Worm (Caenorhabditis elegans) whole organism, L1 larva: ENCODE results near the gene srz-67.

Experiments
- aly-2 ChIP-seq: fragments of 150-350 bp; optimal IDR thresholded peaks from 2 replicates; lab custom pipeline; 2014; ENCODE audit warnings: missing biosample characterization, missing genetic modification characterization
- ama-1 ChIP-seq: fragments of 150-350 bp; optimal IDR thresholded peaks from 2 replicates; lab custom pipeline; 2014
- ceh-63 ChIP-seq: fragments of 200-800 bp; sonication (Bioruptor generic); optimal IDR thresholded peaks from 2 replicates; lab custom pipeline; 2018; ENCODE audit warnings: mild to moderate bottlenecking, missing genetic modification characterization, missing compliant biosample characterization
- ceh-82 ChIP-seq, 3 experiments: fragments of 150-350 bp in 1 of 3; sonication (generic microtip) in 2 of 3; optimal IDR thresholded peaks; 2 replicates each; lab custom pipeline; 2014 to 2017; ENCODE audit warnings: missing biosample characterization in 3 of 3, missing genetic modification characterization in 3 of 3
- dsc-1 ChIP-seq: sonication (generic microtip); optimal IDR thresholded peaks from 2 replicates; lab custom pipeline; 2016; ENCODE audit warnings: mild to moderate bottlenecking, missing genetic modification characterization, missing compliant biosample characterization
- efl-1 ChIP-seq, 4 experiments: fragments of 150-350 bp; optimal IDR thresholded peaks in 3 of 4; peaks in 1 of 4; 1 replicate in 1 of 4; 2 replicates in 3 of 4; lab custom pipeline; 2014; ENCODE audit warnings: missing biosample characterization in 2 of 4, missing genetic modification characterization in 2 of 4, missing genetic modification reagents in 2 of 4
- fkh-10 ChIP-seq: sonication (generic microtip); optimal IDR thresholded peaks from 2 replicates; lab custom pipeline; 2017; ENCODE audit warnings: missing biosample characterization, missing genetic modification reagents, missing genetic modification characterization
- lsy-2 ChIP-seq, 2 experiments: fragments of 150-350 bp; optimal IDR thresholded peaks; 2 replicates each; lab custom pipeline; 2014; ENCODE audit warnings: missing biosample characterization in 2 of 2, missing genetic modification characterization in 2 of 2
- nhr-77 ChIP-seq: fragments of 150-350 bp; optimal IDR thresholded peaks from 2 replicates; lab custom pipeline; 2014; ENCODE audit warnings: missing biosample characterization, missing genetic modification characterization
- nhr-90 ChIP-seq: sonication (generic microtip); optimal IDR thresholded peaks from 2 replicates; lab custom pipeline; 2016; ENCODE audit warnings: mild to moderate bottlenecking, missing genetic modification characterization, missing compliant biosample characterization; ENCODE audit not compliant: poor library complexity
- skn-1 ChIP-seq: fragments of 150-350 bp; optimal IDR thresholded peaks from 2 replicates; lab custom pipeline; 2014; ENCODE audit warnings: missing biosample characterization, missing genetic modification characterization
- snpc-4 ChIP-seq: fragments of 150-350 bp; optimal IDR thresholded peaks from 2 replicates; lab custom pipeline; 2014; ENCODE audit warnings: missing biosample characterization, missing genetic modification characterization
- zag-1 ChIP-seq: fragments of 150-350 bp; optimal IDR thresholded peaks from 2 replicates; lab custom pipeline; 2014; ENCODE audit warnings: missing biosample characterization, missing genetic modification characterization
- ztf-4 ChIP-seq: fragments of 150-350 bp; optimal IDR thresholded peaks from 2 replicates; lab custom pipeline; 2014; ENCODE audit warnings: missing biosample characterization, missing genetic modification characterization

ce11 chrII:3244758-3245157 is 7.8 kb upstream of the srz-67 start:
- no peak for TF ChIP-seq ceh-82 (tag; optimal IDR thresholded peaks at IDR 0.05; lab: Kevin White, UChicago)
- TF ChIP-seq skn-1 = no peak
- TF ChIP-seq ceh-63 (GFP tag; lab: Kevin White, UChicago) = no peak
- TF ChIP-seq ama-1 (lab: Kevin White, UChicago) = no peak
- no peak for TF ChIP-seq nhr-77
- no peak for TF ChIP-seq dsc-1
- TF ChIP-seq aly-2 = no peak
- TF ChIP-seq efl-1 (optimal IDR thresholded peaks at IDR 0.05; lab: Kevin White, UChicago) = no peak
- TF ChIP-seq efl-1 (GFP tag; optimal IDR thresholded peaks at IDR 0.05 in 1 of 2; lab: Kevin White, UChicago) = no peak
- TF ChIP-seq ztf-4 (tag; lab: Kevin White, UChicago) = no peak
- TF ChIP-seq zag-1 (tag; lab: Kevin White, UChicago) = no peak
- no peak for TF ChIP-seq nhr-90
- no peak for TF ChIP-seq fkh-10 (GFP tag; lab: Kevin White, UChicago)
- TF ChIP-seq lsy-2 (tag; optimal IDR thresholded peaks at IDR 0.05; lab: Kevin White, UChicago) = no peak
- no peak for TF ChIP-seq snpc-4 (tag; lab: Kevin White, UChicago)
